Worm (Caenorhabditis elegans): Measurements from ENCODE around the gene C01G10.7.

ce11 chrV:15127955-15128354, 42.4 kb downstream of the C01G10.7 start, which contains the start of gene srr-7:
- TF ChIP-seq nhr-25 (tag; optimal IDR thresholded peaks at IDR 0.05) (no peak), ceh-16 (tag; optimal IDR thresholded peaks at IDR 0.05) (no peak), skn-1 (tag; optimal IDR thresholded peaks at IDR 0.05) (no peak), lin-13 (GFP tag; optimal IDR thresholded peaks at IDR 0.05) (no peak), nhr-12 (tag; optimal IDR thresholded peaks at IDR 0.05) (no peak), blmp-1 (tag; optimal IDR thresholded peaks at IDR 0.05; ENCODE audit: insufficient read depth) (no peak)
